Worm (Caenorhabditis elegans) whole organism, L3 larva: ENCODE data around the gene gbas-1.
A peak's percentile ranks its signal among the peaks of the same experiment; 100 is the strongest.

Source experiments
- ZK546.5 ChIP-seq: sonication (generic microtip); optimal IDR thresholded peaks from 2 replicates; lab custom pipeline; 2017; ENCODE audit warnings: missing biosample characterization, missing genetic modification characterization
- aly-2 ChIP-seq: fragments of 150-350 bp; optimal IDR thresholded peaks from 2 replicates; lab custom pipeline; 2014; ENCODE audit warnings: missing biosample characterization, missing genetic modification characterization
- ama-1 ChIP-seq: fragments of 150-350 bp; optimal IDR thresholded peaks from 2 replicates; lab custom pipeline; 2018
- ceh-16 ChIP-seq: sonication (generic microtip); optimal IDR thresholded peaks from 2 replicates; lab custom pipeline; 2017; ENCODE audit warnings: missing biosample characterization, missing genetic modification characterization
- ceh-28 ChIP-seq: fragments of 150-350 bp; optimal IDR thresholded peaks from 2 replicates; lab custom pipeline; 2014; ENCODE audit warnings: missing biosample characterization, missing genetic modification reagents, missing genetic modification characterization
- ceh-9 ChIP-seq: sonication (generic microtip); optimal IDR thresholded peaks from 2 replicates; lab custom pipeline; 2018; ENCODE audit warnings: missing biosample characterization, missing genetic modification characterization
- egl-27 ChIP-seq: sonication (generic microtip); optimal IDR thresholded peaks from 4 replicates; lab custom pipeline; 2017; ENCODE audit warnings: missing biosample characterization, missing genetic modification reagents, missing genetic modification characterization
- egl-5 ChIP-seq: fragments of 150-350 bp; optimal IDR thresholded peaks from 2 replicates; lab custom pipeline; 2017; ENCODE audit warnings: missing biosample characterization, missing genetic modification reagents, missing genetic modification characterization, inconsistent platforms
- elt-2 ChIP-seq: sonication (generic microtip); optimal IDR thresholded peaks from 2 replicates; lab custom pipeline; 2016; ENCODE audit warnings: missing genetic modification reagents, mild to moderate bottlenecking, missing genetic modification characterization, missing compliant biosample characterization
- elt-3 ChIP-seq, 3 experiments: fragments of 150-350 bp in 1 of 3; sonication (generic microtip) in 2 of 3; optimal IDR thresholded peaks; 2 replicates in 2 of 3; 4 replicates in 1 of 3; lab custom pipeline; 2014 to 2017; ENCODE audit warnings: missing biosample characterization in 3 of 3, missing genetic modification characterization in 3 of 3
- eor-1 ChIP-seq, 2 experiments: fragments of 150-350 bp; optimal IDR thresholded peaks; 2 replicates each; lab custom pipeline; 2014 to 2018; ENCODE audit warnings: missing biosample characterization in 2 of 2, missing genetic modification characterization in 2 of 2
- fkh-10 ChIP-seq: sonication (generic microtip); optimal IDR thresholded peaks from 2 replicates; lab custom pipeline; 2017; ENCODE audit warnings: missing biosample characterization, missing genetic modification reagents, missing genetic modification characterization
- fkh-2 ChIP-seq: fragments of 150-350 bp; optimal IDR thresholded peaks from 2 replicates; lab custom pipeline; 2014; ENCODE audit warnings: missing biosample characterization, missing genetic modification reagents, missing genetic modification characterization
- fos-1 ChIP-seq: fragments of 150-350 bp; optimal IDR thresholded peaks from 2 replicates; lab custom pipeline; 2014; ENCODE audit warnings: missing biosample characterization, missing genetic modification characterization
- hmg-11 ChIP-seq: sonication (generic microtip); optimal IDR thresholded peaks from 2 replicates; lab custom pipeline; 2016; ENCODE audit warnings: missing genetic modification characterization, missing compliant biosample characterization
- lin-15B ChIP-seq: fragments of 150-350 bp; optimal IDR thresholded peaks from 2 replicates; lab custom pipeline; 2014; ENCODE audit warnings: missing biosample characterization, missing genetic modification characterization
- lin-39 ChIP-seq: fragments of 150-350 bp; optimal IDR thresholded peaks from 2 replicates; lab custom pipeline; 2018; ENCODE audit warnings: missing biosample characterization, missing genetic modification reagents, missing genetic modification characterization
- lsy-12 ChIP-seq: sonication (generic microtip); optimal IDR thresholded peaks from 2 replicates; lab custom pipeline; 2016; ENCODE audit warnings: mild to moderate bottlenecking, missing genetic modification characterization, missing compliant biosample characterization
- mml-1 ChIP-seq: fragments of 150-350 bp; sonication (generic microtip); optimal IDR thresholded peaks from 3 replicates; lab custom pipeline; 2014; ENCODE audit warnings: missing biosample characterization, missing genetic modification characterization
- nhr-11 ChIP-seq: fragments of 150-350 bp; optimal IDR thresholded peaks from 2 replicates; lab custom pipeline; 2014; ENCODE audit warnings: missing biosample characterization, missing genetic modification characterization
- nhr-12 ChIP-seq: fragments of 150-350 bp; optimal IDR thresholded peaks from 2 replicates; lab custom pipeline; 2014; ENCODE audit warnings: missing biosample characterization, missing genetic modification characterization
- nhr-23 ChIP-seq: fragments of 150-350 bp; optimal IDR thresholded peaks from 2 replicates; lab custom pipeline; 2014; ENCODE audit warnings: missing biosample characterization, missing genetic modification reagents, missing genetic modification characterization
- nhr-237 ChIP-seq: fragments of 150-350 bp; optimal IDR thresholded peaks from 2 replicates; lab custom pipeline; 2014; ENCODE audit warnings: missing biosample characterization, missing genetic modification characterization
- nhr-28 ChIP-seq: fragments of 150-350 bp; optimal IDR thresholded peaks from 2 replicates; lab custom pipeline; 2014; ENCODE audit warnings: missing biosample characterization, missing genetic modification characterization
- nhr-67 ChIP-seq: fragments of 150-350 bp; optimal IDR thresholded peaks from 2 replicates; lab custom pipeline; 2014; ENCODE audit warnings: missing biosample characterization, missing genetic modification characterization
- nhr-76 ChIP-seq: fragments of 150-350 bp; sonication (generic microtip); optimal IDR thresholded peaks from 5 replicates; lab custom pipeline; 2014; ENCODE audit warnings: missing biosample characterization, missing genetic modification characterization
- nhr-77 ChIP-seq: fragments of 150-350 bp; optimal IDR thresholded peaks from 2 replicates; lab custom pipeline; 2014; ENCODE audit warnings: missing biosample characterization, missing genetic modification characterization
- pha-4 ChIP-seq: fragments of 150-350 bp; optimal IDR thresholded peaks from 2 replicates; lab custom pipeline; 2014; ENCODE audit warnings: missing biosample characterization, missing genetic modification reagents, missing genetic modification characterization
- pqm-1 ChIP-seq: fragments of 150-350 bp; optimal IDR thresholded peaks from 2 replicates; lab custom pipeline; 2017; ENCODE audit warnings: missing biosample characterization, missing genetic modification characterization, inconsistent platforms
- sea-2 ChIP-seq: fragments of 150-350 bp; sonication (generic microtip); optimal IDR thresholded peaks from 4 replicates; lab custom pipeline; 2014; ENCODE audit warnings: missing biosample characterization, missing genetic modification reagents, missing genetic modification characterization
- skn-1 ChIP-seq: fragments of 150-350 bp; optimal IDR thresholded peaks from 2 replicates; lab custom pipeline; 2014; ENCODE audit warnings: missing biosample characterization, missing genetic modification characterization
- snpc-4 ChIP-seq: fragments of 150-350 bp; optimal IDR thresholded peaks from 2 replicates; lab custom pipeline; 2014; ENCODE audit warnings: missing biosample characterization, missing genetic modification characterization
- unc-39 ChIP-seq: sonication (generic microtip); optimal IDR thresholded peaks from 4 replicates; lab custom pipeline; 2017; ENCODE audit warnings: missing biosample characterization, missing genetic modification characterization
- unc-62 ChIP-seq: fragments of 150-350 bp; sonication (generic microtip); optimal IDR thresholded peaks from 4 replicates; lab custom pipeline; 2014; ENCODE audit warnings: missing biosample characterization, missing genetic modification reagents, missing genetic modification characterization
- zag-1 ChIP-seq: fragments of 150-350 bp; optimal IDR thresholded peaks from 2 replicates; lab custom pipeline; 2014; ENCODE audit warnings: missing biosample characterization, missing genetic modification characterization

gbas-1 gene

DNA sequence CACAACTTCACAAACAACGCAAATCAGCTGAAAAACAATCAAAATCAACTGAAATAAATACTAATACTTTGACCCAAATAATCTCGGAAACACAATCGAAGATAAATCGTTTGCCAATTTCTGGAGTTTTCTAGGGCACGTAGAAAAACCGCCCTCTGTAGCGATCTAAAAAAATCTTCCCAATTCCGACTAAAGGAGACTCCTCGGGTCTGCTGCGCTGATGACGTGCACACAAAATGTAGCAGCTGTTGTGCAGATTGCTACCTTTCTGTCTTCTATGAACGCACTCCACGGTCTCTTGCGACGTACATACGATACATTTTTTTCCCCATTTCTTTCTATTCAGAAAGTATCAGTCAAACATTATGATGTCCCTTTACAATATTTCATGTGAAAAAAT is 16.3 kb upstream of the gbas-1 start, which contains the start of gene F53G2.1:
Gene F53G2.1 (plus strand): TSS at position 301 of the 400 bp plus-strand sequence.
- TF ChIP-seq nhr-237 = no peak
- no peak for TF ChIP-seq ceh-16 (tag; lab: Kevin White, UChicago)
- TF ChIP-seq egl-27 (tag; lab: Kevin White, UChicago) = no peak
- no peak for TF ChIP-seq nhr-67 (tag; lab: Kevin White, UChicago)
- no peak for TF ChIP-seq ZK546.5
- TF ChIP-seq lin-15B (tag; lab: Kevin White, UChicago) = no peak
- TF ChIP-seq snpc-4 (tag; lab: Kevin White, UChicago) = no peak
- no peak for TF ChIP-seq pha-4 (tag; lab: Kevin White, UChicago)
- TF ChIP-seq sea-2 (GFP tag; lab: Kevin White, UChicago) = no peak
- TF ChIP-seq zag-1 (tag; lab: Kevin White, UChicago) = no peak
- TF ChIP-seq fos-1 (tag; lab: Kevin White, UChicago) = no peak
- no peak for TF ChIP-seq pqm-1 (tag; lab: Kevin White, UChicago)
- TF ChIP-seq unc-39 (tag; lab: Kevin White, UChicago) = no peak
- no peak for TF ChIP-seq ceh-9 (tag; lab: Kevin White, UChicago)
- TF ChIP-seq nhr-76 (tag; lab: Kevin White, UChicago) = no peak

DNA sequence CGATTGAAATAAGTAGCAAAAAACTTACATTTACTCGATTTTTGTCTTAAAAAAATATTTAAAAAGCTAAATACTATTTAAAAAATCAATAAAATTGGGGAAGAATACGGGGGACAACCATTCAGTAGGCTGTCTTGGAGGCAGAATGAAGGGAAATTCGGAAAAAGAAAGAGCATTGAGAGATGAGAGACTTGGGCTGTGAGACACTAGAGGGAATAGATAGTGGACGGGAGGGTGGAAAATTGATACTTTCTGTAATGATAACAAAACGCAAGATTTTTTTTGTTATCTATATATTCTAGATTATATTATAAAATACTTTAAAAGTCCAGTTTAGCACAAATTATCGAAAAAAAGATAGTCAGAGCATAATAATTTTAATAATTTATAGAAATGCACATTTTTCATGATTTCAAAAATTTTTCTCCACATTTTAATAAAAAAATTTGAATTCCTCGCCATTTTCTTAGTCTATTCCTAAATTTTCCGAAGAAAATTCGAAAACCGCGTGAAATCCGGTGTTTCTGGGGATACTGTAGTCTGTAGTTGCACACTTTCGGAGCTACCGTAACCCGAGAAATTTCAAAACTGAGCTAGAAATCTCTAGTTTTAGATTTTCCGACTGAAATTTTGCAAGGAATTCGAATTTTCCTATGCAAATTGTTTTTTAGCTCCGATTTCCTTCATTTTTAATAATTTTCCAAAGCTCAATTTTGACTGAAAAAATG is 811 bp upstream of the gbas-1 start:
- TF ChIP-seq pha-4 (tag; lab: Kevin White, UChicago) (no peak), elt-2 (tag; lab: Kevin White, UChicago) (peak; percentile 84), ceh-28 (tag; lab: Kevin White, UChicago) (peak; percentile 19)

DNA sequence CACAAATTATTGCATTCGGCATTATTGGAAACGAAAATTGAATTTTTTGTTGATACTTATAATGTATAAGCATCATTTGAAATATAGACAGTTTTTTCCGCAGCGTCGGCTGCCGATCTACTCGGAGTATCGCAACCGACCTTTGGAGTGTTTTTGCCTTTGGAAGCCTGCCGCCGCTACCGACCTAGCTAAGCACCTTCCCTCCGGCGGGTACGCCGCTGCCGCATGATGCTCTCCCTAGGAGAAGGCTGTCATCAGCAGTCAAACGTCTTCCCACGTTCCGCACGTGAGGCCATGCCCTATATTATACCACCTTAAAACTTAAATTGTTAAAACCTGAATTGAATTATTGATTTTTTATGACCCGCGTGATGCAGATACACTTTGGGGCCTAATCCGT is 13.8 kb downstream of the gbas-1 start:
- TF ChIP-seq egl-5 (tag; lab: Kevin White, UChicago) = no peak
- no peak for TF ChIP-seq ama-1 (lab: Kevin White, UChicago)
- TF ChIP-seq pqm-1 (tag; lab: Kevin White, UChicago) = no peak
- no peak for TF ChIP-seq lin-39 (tag; lab: Kevin White, UChicago)

DNA sequence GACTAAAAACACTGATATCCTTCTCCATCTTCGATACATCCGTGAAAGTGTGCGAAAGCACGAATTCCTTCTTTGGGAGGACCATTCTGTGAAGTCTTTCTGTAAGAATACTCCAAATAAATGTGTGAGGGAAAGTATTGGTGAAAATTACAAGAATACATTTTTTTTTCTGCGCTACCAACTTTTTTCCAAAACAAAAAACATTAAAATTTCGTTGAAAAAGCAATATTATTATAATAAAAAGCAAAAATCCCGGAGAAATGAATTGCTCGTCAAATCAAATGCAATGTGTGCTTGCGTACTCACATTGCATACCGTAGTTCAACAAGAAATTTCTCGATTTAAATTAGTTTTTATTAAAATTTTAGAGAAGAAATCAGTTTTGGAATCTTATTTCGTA is 17.3 kb downstream of the gbas-1 start, which contains the start of gene bath-13:
Gene bath-13 (minus strand): TSS at position 101 of the 400 bp plus-strand sequence.
- TF ChIP-seq nhr-23 (tag; lab: Kevin White, UChicago) (no peak), fkh-2 (tag; lab: Kevin White, UChicago) (no peak)

DNA sequence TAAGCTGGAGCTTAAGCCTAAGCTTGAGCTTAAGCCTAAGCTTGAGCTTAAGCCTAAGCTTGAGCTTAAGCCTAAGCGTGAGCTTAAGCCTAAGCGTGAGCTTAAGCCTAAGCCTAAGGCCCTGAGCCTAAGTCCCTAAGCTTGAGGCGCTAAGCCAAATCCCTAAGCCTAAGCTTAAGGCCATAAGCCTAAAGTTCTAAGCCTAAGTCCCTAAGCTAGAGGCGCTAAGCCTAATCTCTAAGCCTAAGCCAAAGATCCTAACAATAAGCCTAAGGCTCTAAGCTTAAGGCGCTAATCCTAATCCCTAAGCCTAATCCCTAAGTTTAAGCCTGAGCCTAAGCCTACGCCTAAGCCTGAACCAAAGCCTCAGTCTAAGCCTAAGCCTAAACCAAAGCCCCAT is 21.0 kb downstream of the gbas-1 start:
- TF ChIP-seq lsy-12 = no peak
- no peak for TF ChIP-seq ceh-16 (tag; lab: Kevin White, UChicago)
- TF ChIP-seq nhr-76 (tag; lab: Kevin White, UChicago) = no peak
- TF ChIP-seq unc-62 = no peak
- TF ChIP-seq nhr-23 (tag; lab: Kevin White, UChicago) = no peak

DNA sequence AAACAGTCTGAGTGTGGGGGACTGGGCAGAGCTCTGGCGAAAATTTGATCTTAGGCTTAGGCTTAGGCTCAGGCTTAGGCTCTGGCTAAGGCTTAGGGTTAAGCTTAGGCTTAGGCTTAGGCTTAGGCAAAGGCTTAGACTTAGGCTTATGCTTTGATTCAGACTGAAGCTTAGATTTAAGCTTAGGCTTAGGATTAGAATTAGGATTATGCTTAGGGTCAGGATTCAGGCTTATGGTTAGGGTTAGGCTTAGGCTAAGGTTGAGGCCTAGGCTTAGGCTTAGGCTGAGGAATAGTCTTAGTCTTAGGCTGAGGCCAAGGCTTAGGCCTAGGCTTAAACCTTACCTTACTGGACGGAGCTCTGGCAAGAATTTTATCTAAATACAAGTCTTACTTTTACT is 22.2 kb downstream of the gbas-1 start:
- TF ChIP-seq aly-2 (tag; lab: Kevin White, UChicago) (no peak), ceh-9 (tag; lab: Kevin White, UChicago) (no peak), skn-1 (tag; lab: Kevin White, UChicago) (no peak), hmg-11 (no peak), eor-1 (tag; optimal IDR thresholded peaks at IDR 0.05; lab: Kevin White, UChicago) (no peak), nhr-11 (tag; lab: Kevin White, UChicago) (no peak), fkh-2 (tag; lab: Kevin White, UChicago) (no peak), egl-27 (tag; lab: Kevin White, UChicago) (no peak), nhr-12 (no peak), nhr-28 (tag; lab: Kevin White, UChicago) (no peak), nhr-67 (tag; lab: Kevin White, UChicago) (no peak), fkh-10 (GFP tag; lab: Kevin White, UChicago) (no peak), snpc-4 (tag; lab: Kevin White, UChicago) (no peak), lin-15B (tag; lab: Kevin White, UChicago) (no peak), mml-1 (tag; lab: Kevin White, UChicago) (no peak), nhr-23 (tag; lab: Kevin White, UChicago) (no peak), zag-1 (tag; lab: Kevin White, UChicago) (no peak), nhr-77 (tag; lab: Kevin White, UChicago) (no peak), elt-3 (tag; optimal IDR thresholded peaks at IDR 0.05; lab: Kevin White, UChicago) (no peak), ceh-28 (tag; lab: Kevin White, UChicago) (no peak)
